Fruit fly (Drosophila melanogaster): ENCODE data around the gene roq.

DNA sequence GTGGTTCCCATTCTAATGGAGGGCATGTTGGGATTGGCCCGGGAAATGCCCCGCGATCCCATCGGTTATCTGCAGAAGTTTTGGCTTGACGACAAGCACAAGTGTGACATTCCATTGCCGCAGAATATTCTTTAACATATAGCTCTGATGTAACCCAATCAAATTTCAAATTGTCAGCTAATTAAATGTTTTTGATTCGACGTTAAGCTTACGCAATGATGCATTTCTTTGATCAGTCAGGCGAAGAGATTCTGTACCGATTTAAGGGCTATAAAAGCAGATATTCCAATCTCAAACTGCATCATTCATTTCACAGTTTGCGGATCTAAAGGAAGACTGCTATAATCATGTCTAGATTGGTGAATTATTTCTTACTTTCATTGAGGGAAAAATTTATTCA is 46.7 kb downstream of the roq start, which contains the start of gene retinin:
- TF ChIP-seq net (GFP tag; optimal IDR thresholded peaks at IDR 0.05) (no peak), topi (GFP tag; optimal IDR thresholded peaks at IDR 0.05) (no peak), Lpt (GFP tag; optimal IDR thresholded peaks at IDR 0.05) (no peak), Hr39 (GFP tag; optimal IDR thresholded peaks at IDR 0.05) (no peak), salr (GFP tag; optimal IDR thresholded peaks at IDR 0.05) (no peak), fd59A (GFP tag; optimal IDR thresholded peaks at IDR 0.05) (no peak), spab (GFP tag; optimal IDR thresholded peaks at IDR 0.05) (no peak), CG8119 (GFP tag; IDR thresholded peaks at IDR 0.05) (no peak), vri (GFP tag; optimal IDR thresholded peaks at IDR 0.05) (no peak), CG6854 (GFP tag; optimal IDR thresholded peaks at IDR 0.05) (no peak)
